Worm (Caenorhabditis elegans): ENCODE measurements around the gene nhr-155.

ce11 chrV:562834-563233, 23.6 kb downstream of the nhr-155 start, which contains the start of gene C14C6.2:
- no peak for TF ChIP-seq him-1 (tag; optimal IDR thresholded peaks at IDR 0.05)
- no peak for TF ChIP-seq W03F9.2 (tag; optimal IDR thresholded peaks at IDR 0.05)
- no peak for TF ChIP-seq dao-5 (tag; optimal IDR thresholded peaks at IDR 0.05)

All from whole organism, L4/young adult.